Worm (Caenorhabditis elegans): Measurements from ENCODE around the gene cyp-35D1.

ce11 chrV:16023051-16023450 lies 46.0 kb upstream of the cyp-35D1 start, which contains the start of gene cwc-15:
- TF ChIP-seq lin-15B (tag; optimal IDR thresholded peaks at IDR 0.05) (no peak), Y5F2A.4 (GFP tag; optimal IDR thresholded peaks at IDR 0.05) (no peak), ama-1 (optimal IDR thresholded peaks at IDR 0.05) (no peak), zag-1 (tag; optimal IDR thresholded peaks at IDR 0.05) (no peak), nhr-28 (tag; optimal IDR thresholded peaks at IDR 0.05) (no peak), rbr-2 (tag; optimal IDR thresholded peaks at IDR 0.05) (no peak), nhr-102 (tag; optimal IDR thresholded peaks at IDR 0.05) (no peak)
